Worm (Caenorhabditis elegans): Measurements from ENCODE around the gene K09F5.4.

K09F5.4 gene

ce11 chrX:7661628-7662027, 48.9 kb downstream of the K09F5.4 start:
- TF ChIP-seq lin-39 (tag; optimal IDR thresholded peaks at IDR 0.05) (no peak), skn-1 (tag; optimal IDR thresholded peaks at IDR 0.05) (no peak), lin-13 (GFP tag; optimal IDR thresholded peaks at IDR 0.05) (peak; percentile 62), elt-1 (tag; optimal IDR thresholded peaks at IDR 0.05) (no peak), sma-3 (GFP tag; optimal IDR thresholded peaks at IDR 0.05) (peak; percentile 31), egl-27 (tag; optimal IDR thresholded peaks at IDR 0.05) (no peak), mbf-1 (tag; optimal IDR thresholded peaks at IDR 0.05) (no peak), nhr-6 (tag; optimal IDR thresholded peaks at IDR 0.05) (no peak), aly-2 (tag; optimal IDR thresholded peaks at IDR 0.05) (no peak), peb-1 (tag; optimal IDR thresholded peaks at IDR 0.05) (no peak), nhr-23 (tag; optimal IDR thresholded peaks at IDR 0.05) (no peak), alr-1 (tag; optimal IDR thresholded peaks at IDR 0.05) (no peak), sma-9 (GFP tag; optimal IDR thresholded peaks at IDR 0.05) (peak; percentile 62), sma-9 (tag; optimal IDR thresholded peaks at IDR 0.05) (no peak), nhr-237 (tag; optimal IDR thresholded peaks at IDR 0.05) (no peak), R02D3.7 (tag; optimal IDR thresholded peaks at IDR 0.05) (no peak), dmd-4 (tag; optimal IDR thresholded peaks at IDR 0.05) (no peak), elt-3 (tag; optimal IDR thresholded peaks at IDR 0.05) (no peak), ceh-82 (tag; optimal IDR thresholded peaks at IDR 0.05) (no peak), F13H6.1 (tag; optimal IDR thresholded peaks at IDR 0.05) (peak; percentile 19), ceh-16 (tag; optimal IDR thresholded peaks at IDR 0.05) (no peak), unc-39 (tag; optimal IDR thresholded peaks at IDR 0.05) (no peak), ztf-4 (tag; optimal IDR thresholded peaks at IDR 0.05) (no peak), Y55F3AM.14 (GFP tag; optimal IDR thresholded peaks at IDR 0.05) (no peak), lin-11 (tag; optimal IDR thresholded peaks at IDR 0.05) (no peak), nhr-129 (tag; optimal IDR thresholded peaks at IDR 0.05) (peak; percentile 75), gmeb-1 (tag; optimal IDR thresholded peaks at IDR 0.05) (peak; percentile 48), nhr-77 (tag; optimal IDR thresholded peaks at IDR 0.05) (no peak), nhr-25 (tag; optimal IDR thresholded peaks at IDR 0.05) (peak; percentile 10), crh-2 (tag; optimal IDR thresholded peaks at IDR 0.05) (peak; percentile 31), nhr-12 (tag; optimal IDR thresholded peaks at IDR 0.05) (no peak), nhr-10 (tag; optimal IDR thresholded peaks at IDR 0.05) (no peak), nhr-21 (tag; optimal IDR thresholded peaks at IDR 0.05) (peak; percentile 24), C34F6.9 (tag; optimal IDR thresholded peaks at IDR 0.05) (peak; percentile 4), unc-62 (GFP tag; optimal IDR thresholded peaks at IDR 0.05) (no peak), mab-5 (tag; optimal IDR thresholded peaks at IDR 0.05) (no peak), nhr-11 (tag; optimal IDR thresholded peaks at IDR 0.05) (no peak), zag-1 (tag; optimal IDR thresholded peaks at IDR 0.05) (no peak), snpc-4 (tag; optimal IDR thresholded peaks at IDR 0.05) (no peak), fos-1 (tag; optimal IDR thresholded peaks at IDR 0.05) (no peak), ztf-11 (tag; optimal IDR thresholded peaks at IDR 0.05) (no peak), unc-55 (GFP tag; optimal IDR thresholded peaks at IDR 0.05) (peak; percentile 58), blmp-1 (tag; optimal IDR thresholded peaks at IDR 0.05; ENCODE audit: insufficient read depth) (peak; percentile 23), lsy-2 (tag; optimal IDR thresholded peaks at IDR 0.05) (peak in 1 of 2 experiments; percentile 26), mdl-1 (tag; optimal IDR thresholded peaks at IDR 0.05) (no peak), sem-4 (tag; optimal IDR thresholded peaks at IDR 0.05) (no peak), ZK546.5 (tag; optimal IDR thresholded peaks at IDR 0.05) (no peak), ama-1 (optimal IDR thresholded peaks at IDR 0.05) (no peak), ztf-1 (GFP tag; conservative IDR thresholded peaks at IDR 0.05) (no peak)
